Fruit fly (Drosophila melanogaster) S2 (cell line): Measurements from ENCODE around the gene CG17549.

ENCODE experiments used
- CG8478 ChIP-seq: fragments of >200 bp; optimal IDR thresholded peaks from 2 replicates; lab custom pipeline; 2018
- CTCF ChIP-seq, 2 experiments: fragments of >200 bp; optimal IDR thresholded peaks; 2 replicates each; lab custom pipeline; 2018

DNA sequence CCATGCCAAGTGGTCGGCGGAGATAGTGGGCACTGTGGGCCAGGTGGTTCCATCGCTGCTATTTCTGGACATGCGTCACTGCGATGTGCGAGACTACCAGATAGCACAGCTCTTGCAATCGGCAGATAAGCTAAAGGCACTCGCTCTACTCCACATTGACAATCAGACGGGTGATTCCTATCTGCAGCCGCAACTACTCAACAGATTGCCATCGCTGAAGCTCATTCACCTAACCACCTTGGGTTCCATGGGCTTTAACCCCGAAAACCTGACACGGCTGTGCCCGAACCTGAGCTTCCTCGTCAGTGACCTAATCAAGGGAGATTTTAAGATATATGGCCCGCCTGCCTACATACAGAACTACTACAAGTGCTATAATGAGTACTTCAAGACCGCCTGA lies 39.9 kb upstream of the CG17549 start:
- TF ChIP-seq CG8478 (lab: Kevin White, UChicago) (no peak), CTCF (optimal IDR thresholded peaks at IDR 0.05; lab: Kevin White, UChicago) (no peak)
